Worm (Caenorhabditis elegans) whole organism, mixed stage, embryonic: Measurements from ENCODE around the gene C06C3.7.

Source experiments
- M03D4.4 ChIP-seq: sonication (generic microtip); optimal IDR thresholded peaks from 2 replicates; lab custom pipeline; 2017; ENCODE audit warnings: mild to moderate bottlenecking, missing genetic modification characterization, missing compliant biosample characterization
- bed-3 ChIP-seq: fragments of 200-800 bp; sonication (Bioruptor generic); optimal IDR thresholded peaks from 3 replicates; lab custom pipeline; 2018; ENCODE audit warnings: mild to moderate bottlenecking, missing genetic modification characterization, moderate library complexity, missing compliant biosample characterization
- blmp-1 ChIP-seq: fragments of 150-350 bp; optimal IDR thresholded peaks from 2 replicates; lab custom pipeline; 2014; ENCODE audit warnings: missing biosample characterization, missing genetic modification characterization
- ceh-43 ChIP-seq: fragments of 200-800 bp; sonication (Bioruptor generic); optimal IDR thresholded peaks from 2 replicates; lab custom pipeline; 2018; ENCODE audit warnings: mild to moderate bottlenecking, missing genetic modification characterization, moderate library complexity, missing compliant biosample characterization
- ceh-83 ChIP-seq: fragments of 200-800 bp; sonication (Bioruptor generic); optimal IDR thresholded peaks from 2 replicates; lab custom pipeline; 2018; ENCODE audit warnings: mild to moderate bottlenecking, missing genetic modification characterization, missing compliant biosample characterization
- ces-1 ChIP-seq: fragments of 150-350 bp; optimal IDR thresholded peaks from 2 replicates; lab custom pipeline; 2014; ENCODE audit warnings: missing biosample characterization, missing genetic modification reagents, missing genetic modification characterization
- cnd-1 ChIP-seq: fragments of 200-800 bp; sonication (Bioruptor generic); optimal IDR thresholded peaks from 2 replicates; lab custom pipeline; 2018; ENCODE audit warnings: mild to moderate bottlenecking, missing genetic modification characterization, missing compliant biosample characterization
- drap-1 ChIP-seq: fragments of 200-800 bp; sonication (Bioruptor generic); optimal IDR thresholded peaks from 3 replicates; lab custom pipeline; 2018; ENCODE audit warnings: mild to moderate bottlenecking, missing genetic modification characterization, missing compliant biosample characterization
- elt-1 ChIP-seq: sonication (generic microtip); optimal IDR thresholded peaks from 2 replicates; lab custom pipeline; 2017; ENCODE audit warnings: missing genetic modification characterization, mild to moderate bottlenecking, missing compliant biosample characterization, antibody characterized with exemption, moderate library complexity, borderline replicate concordance; ENCODE audit not compliant: insufficient read depth
- flh-1 ChIP-seq: fragments of 200-800 bp; sonication (Bioruptor generic); optimal IDR thresholded peaks from 2 replicates; lab custom pipeline; 2018; ENCODE audit warnings: mild to moderate bottlenecking, missing genetic modification characterization, moderate library complexity, missing compliant biosample characterization
- hlh-1 ChIP-seq: fragments of 150-350 bp; optimal IDR thresholded peaks from 2 replicates; lab custom pipeline; 2014; ENCODE audit warnings: missing biosample characterization, missing genetic modification reagents, missing genetic modification characterization
- lin-13 ChIP-seq: fragments of 150-350 bp; optimal IDR thresholded peaks from 2 replicates; lab custom pipeline; 2014; ENCODE audit warnings: missing biosample characterization, missing genetic modification characterization
- lin-32 ChIP-seq: fragments of 200-800 bp; sonication (Bioruptor generic); optimal IDR thresholded peaks from 2 replicates; lab custom pipeline; 2018; ENCODE audit warnings: mild to moderate bottlenecking, missing genetic modification characterization, missing compliant biosample characterization
- lsy-2 ChIP-seq: fragments of 150-350 bp; optimal IDR thresholded peaks from 2 replicates; lab custom pipeline; 2014; ENCODE audit warnings: missing biosample characterization, missing genetic modification characterization
- mep-1 ChIP-seq: fragments of 150-350 bp; optimal IDR thresholded peaks from 2 replicates; lab custom pipeline; 2017; ENCODE audit warnings: missing biosample characterization, missing genetic modification reagents, missing genetic modification characterization, inconsistent platforms
- mls-2 ChIP-seq: sonication (generic microtip); optimal IDR thresholded peaks from 2 replicates; lab custom pipeline; 2016; ENCODE audit warnings: mild to moderate bottlenecking, missing genetic modification characterization, moderate library complexity, missing compliant biosample characterization
- nhr-12 ChIP-seq: fragments of 150-350 bp; optimal IDR thresholded peaks from 2 replicates; lab custom pipeline; 2014; ENCODE audit warnings: missing biosample characterization, missing genetic modification characterization
- nhr-2 ChIP-seq: fragments of 150-350 bp; optimal IDR thresholded peaks from 2 replicates; lab custom pipeline; 2014; ENCODE audit warnings: missing biosample characterization, missing genetic modification characterization
- nhr-237 ChIP-seq: fragments of 150-350 bp; optimal IDR thresholded peaks from 2 replicates; lab custom pipeline; 2014; ENCODE audit warnings: missing biosample characterization, missing genetic modification characterization
- nhr-76 ChIP-seq: sonication (generic microtip); optimal IDR thresholded peaks from 2 replicates; lab custom pipeline; 2017; ENCODE audit warnings: missing biosample characterization, missing genetic modification characterization
- pha-4 ChIP-seq: fragments of 150-350 bp; optimal IDR thresholded peaks from 2 replicates; lab custom pipeline; 2018; ENCODE audit warnings: missing biosample characterization, missing genetic modification reagents, missing genetic modification characterization
- sem-2 ChIP-seq: fragments of 200-800 bp; sonication (Bioruptor generic); optimal IDR thresholded peaks from 2 replicates; lab custom pipeline; 2018; ENCODE audit warnings: mild to moderate bottlenecking, missing genetic modification characterization, missing compliant biosample characterization
- snpc-4 ChIP-seq: fragments of 150-350 bp; optimal IDR thresholded peaks from 2 replicates; lab custom pipeline; 2014; ENCODE audit warnings: missing biosample characterization, missing genetic modification characterization
- tbx-8 ChIP-seq: fragments of 200-800 bp; sonication (Bioruptor generic); optimal IDR thresholded peaks from 2 replicates; lab custom pipeline; 2018; ENCODE audit warnings: mild to moderate bottlenecking, missing genetic modification characterization, moderate library complexity, missing compliant biosample characterization
- unc-120 ChIP-seq: sonication (generic microtip); optimal IDR thresholded peaks from 2 replicates; lab custom pipeline; 2017; ENCODE audit warnings: missing genetic modification characterization, missing compliant biosample characterization; ENCODE audit not compliant: poor library complexity, severe bottlenecking
- unc-39 ChIP-seq: fragments of 150-350 bp; optimal IDR thresholded peaks from 2 replicates; lab custom pipeline; 2014; ENCODE audit warnings: missing biosample characterization, missing genetic modification characterization
- unc-62 ChIP-seq: fragments of 150-350 bp; optimal IDR thresholded peaks from 2 replicates; lab custom pipeline; 2014; ENCODE audit warnings: missing biosample characterization, missing genetic modification reagents, missing genetic modification characterization
- zip-8 ChIP-seq: fragments of 150-350 bp; optimal IDR thresholded peaks from 2 replicates; lab custom pipeline; 2014; ENCODE audit warnings: missing biosample characterization, missing genetic modification characterization
- ztf-11 ChIP-seq: fragments of 150-350 bp; optimal IDR thresholded peaks from 2 replicates; lab custom pipeline; 2014; ENCODE audit warnings: missing biosample characterization, missing genetic modification characterization

The C06C3.7 gene

ce11 chrII:9418843-9419532 lies 33.6 kb downstream of the C06C3.7 start:
- TF ChIP-seq ces-1 (no peak), lin-13 (no peak), cnd-1 (tag; lab: Kevin White, UChicago) (no peak), nhr-76 (tag; lab: Kevin White, UChicago) (no peak), pha-4 (tag; lab: Kevin White, UChicago) (no peak), ceh-83 (GFP tag; lab: Kevin White, UChicago) (no peak), ztf-11 (tag; lab: Kevin White, UChicago) (no peak), zip-8 (no peak), nhr-2 (tag; lab: Kevin White, UChicago) (no peak), bed-3 (GFP tag; lab: Kevin White, UChicago) (no peak), unc-62 (GFP tag; lab: Kevin White, UChicago) (no peak), unc-39 (tag; lab: Kevin White, UChicago) (no peak), elt-1 (tag; lab: Kevin White, UChicago) (no peak), mep-1 (tag; lab: Kevin White, UChicago) (no peak), hlh-1 (tag; lab: Kevin White, UChicago) (no peak), flh-1 (GFP tag; lab: Kevin White, UChicago) (no peak)

ce11 chrII:9421969-9422368 lies 36.6 kb downstream of the C06C3.7 start, which contains the start of gene M176.11:
M176.11 (plus strand) TSS chrII:9422269.
- TF ChIP-seq tbx-8, result no peak
- TF ChIP-seq lsy-2 (tag; lab: Kevin White, UChicago), result no peak
- no peak for TF ChIP-seq flh-1 (GFP tag; lab: Kevin White, UChicago)
- TF ChIP-seq nhr-76 (tag; lab: Kevin White, UChicago), result no peak
- TF ChIP-seq bed-3 (GFP tag; lab: Kevin White, UChicago), result no peak
- no peak for TF ChIP-seq mls-2
- TF ChIP-seq M03D4.4 (tag; lab: Kevin White, UChicago), result no peak
- no peak for TF ChIP-seq lin-32 (GFP tag; lab: Kevin White, UChicago)
- TF ChIP-seq nhr-12 (tag; lab: Kevin White, UChicago), result no peak
- TF ChIP-seq ces-1, result no peak
- TF ChIP-seq pha-4 (tag; lab: Kevin White, UChicago), result no peak
- no peak for TF ChIP-seq ztf-11 (tag; lab: Kevin White, UChicago)
- TF ChIP-seq unc-120 (tag; lab: Kevin White, UChicago), result no peak
- no peak for TF ChIP-seq nhr-2 (tag; lab: Kevin White, UChicago)

ce11 chrII:9426076-9426475 lies 40.7 kb downstream of the C06C3.7 start, which contains the start of gene M176.10:
M176.10 (minus strand) TSS chrII:9426176.
- no peak for TF ChIP-seq pha-4 (tag; lab: Kevin White, UChicago)

ce11 chrII:9427644-9428043 lies 42.3 kb downstream of the C06C3.7 start, which contains the start of gene M176.5:
M176.5 (minus strand) TSS chrII:9427744.
- TF ChIP-seq blmp-1 (tag; lab: Kevin White, UChicago), result no peak
- no peak for TF ChIP-seq mep-1 (tag; lab: Kevin White, UChicago)
- TF ChIP-seq snpc-4 (tag; lab: Kevin White, UChicago), result no peak
- TF ChIP-seq unc-62 (GFP tag; lab: Kevin White, UChicago), result no peak
- TF ChIP-seq unc-39 (tag; lab: Kevin White, UChicago), result no peak
- no peak for TF ChIP-seq hlh-1 (tag; lab: Kevin White, UChicago)
- no peak for TF ChIP-seq sem-2
- no peak for TF ChIP-seq drap-1
- no peak for TF ChIP-seq ztf-11 (tag; lab: Kevin White, UChicago)
- no peak for TF ChIP-seq unc-120 (tag; lab: Kevin White, UChicago)
- no peak for TF ChIP-seq ces-1
- no peak for TF ChIP-seq ceh-43 (GFP tag; lab: Kevin White, UChicago)
- no peak for TF ChIP-seq tbx-8
- TF ChIP-seq nhr-237, result no peak
- no peak for TF ChIP-seq lin-13
- TF ChIP-seq pha-4 (tag; lab: Kevin White, UChicago), result no peak
- TF ChIP-seq mls-2, result no peak

ce11 chrII:9431119-9431518 lies 45.8 kb downstream of the C06C3.7 start:
- no peak for TF ChIP-seq snpc-4 (tag; lab: Kevin White, UChicago)
- peak; percentile 27 for TF ChIP-seq ces-1
